Fruit fly (Drosophila melanogaster): ENCODE results near the gene ppk17.

Gene ppk17

DNA sequence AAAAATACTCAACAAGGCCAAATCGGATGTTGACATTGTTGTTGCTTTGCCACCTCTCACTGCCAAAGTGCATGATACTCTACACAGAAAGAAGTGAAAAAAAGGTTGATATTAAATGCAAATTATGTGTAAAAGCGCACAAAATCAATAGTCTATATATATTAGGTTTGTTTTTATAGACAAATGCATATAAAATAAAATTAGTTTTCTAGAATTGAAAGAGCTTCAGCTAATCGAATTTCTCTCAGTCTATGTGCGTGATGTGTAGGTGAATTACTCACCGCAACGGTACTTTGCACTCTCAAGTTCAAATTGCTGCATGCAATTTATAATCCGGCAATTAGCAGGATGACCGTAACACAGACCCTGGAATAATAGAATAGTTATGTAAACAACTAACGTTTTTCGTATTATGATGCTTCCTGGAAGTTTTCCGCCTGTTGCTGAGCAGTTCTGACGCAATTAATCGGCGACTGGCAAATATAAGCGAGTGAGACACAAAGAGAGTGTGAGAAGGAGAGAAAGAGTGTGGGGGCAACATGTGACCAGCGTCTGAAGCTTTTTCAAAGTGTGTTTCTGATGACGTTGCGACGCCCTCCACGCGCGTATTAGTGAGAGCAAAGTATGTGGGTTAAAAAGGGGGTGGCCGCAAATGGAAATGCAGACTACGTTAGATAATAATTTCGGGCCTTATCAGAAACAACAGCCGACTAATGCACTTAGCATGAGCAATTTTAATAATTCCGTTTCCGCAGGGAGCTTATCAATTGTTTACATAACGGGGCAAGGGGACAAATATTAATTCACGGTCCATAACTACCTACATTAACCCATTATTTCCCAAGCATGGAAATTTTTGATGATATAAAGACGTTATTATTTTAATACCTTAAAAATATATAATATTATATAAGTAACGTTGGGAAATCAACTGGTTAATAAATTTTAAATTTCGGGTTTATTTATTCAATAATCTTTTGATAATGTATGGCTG is 39.4 kb downstream of the ppk17 start (continued):
- TF ChIP-seq dl (GFP tag; optimal IDR thresholded peaks at IDR 0.05; ENCODE audit: insufficient read depth in 1 of 2, partially characterized antibody in 2 of 2) (no peak), br (GFP tag; optimal IDR thresholded peaks at IDR 0.05) (peak; percentile 92), OdsH (GFP tag; optimal IDR thresholded peaks at IDR 0.05) (peak; percentile 98), Vsx2 (GFP tag; optimal IDR thresholded peaks at IDR 0.05; ENCODE audit: partially characterized antibody) (no peak), Mio (GFP tag; optimal IDR thresholded peaks at IDR 0.05) (peak; percentile 38), lola (GFP tag; optimal IDR thresholded peaks at IDR 0.05) (no peak), woc (GFP tag; optimal IDR thresholded peaks at IDR 0.05) (peak; percentile 86), Myc (optimal IDR thresholded peaks at IDR 0.05) (no peak), sage (GFP tag; optimal IDR thresholded peaks at IDR 0.05) (peak; percentile 94), h (GFP tag; optimal IDR thresholded peaks at IDR 0.05) (peak; percentile 98), N (GFP tag; optimal IDR thresholded peaks at IDR 0.05) (no peak), jim (GFP tag; optimal IDR thresholded peaks at IDR 0.05) (no peak)

DNA sequence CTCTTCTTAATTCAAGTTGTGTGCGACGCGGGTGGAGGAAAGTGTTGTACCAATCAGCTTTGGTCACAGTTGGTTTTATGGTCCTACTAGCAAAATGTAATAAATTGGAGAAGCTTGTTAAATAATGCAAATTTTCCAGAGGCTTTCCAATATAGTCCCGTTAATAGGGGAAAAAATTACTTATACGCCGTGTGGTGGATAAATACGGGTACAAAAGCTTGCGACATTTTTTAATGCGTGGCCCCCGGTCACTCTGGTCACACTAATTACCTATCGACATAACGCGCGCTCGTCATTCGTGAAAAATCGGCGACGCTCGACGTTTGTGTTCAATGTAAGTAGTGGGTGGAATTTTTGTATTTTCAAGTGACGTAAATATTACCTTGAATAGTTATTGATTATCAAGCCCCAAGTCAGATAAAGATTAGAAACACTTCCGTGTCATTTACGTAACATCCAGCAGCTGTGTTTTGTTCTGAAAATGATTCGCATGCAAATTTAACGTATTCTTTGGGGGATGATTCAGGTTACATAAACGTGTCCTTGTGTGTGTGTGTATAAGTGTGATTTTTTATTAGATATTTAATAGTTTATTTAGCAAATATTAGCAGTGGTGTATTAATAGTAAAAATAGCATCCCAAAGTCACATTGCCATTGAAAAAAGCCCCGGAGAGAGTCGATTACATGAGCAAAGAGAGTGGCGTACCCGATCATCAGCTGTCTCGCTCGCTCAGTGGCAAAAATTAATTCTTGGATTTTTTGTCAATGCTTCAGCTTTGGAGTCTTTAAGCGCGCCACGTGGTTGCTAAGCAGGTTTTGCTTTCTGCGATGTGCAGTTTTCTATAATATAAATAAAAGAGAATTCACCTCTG is 40.5 kb downstream of the ppk17 start, which contains the start of gene Cyt-c-p:
Gene Cyt-c-p, plus strand, starts transcription at position 290 of the 873 bp plus-strand sequence.
- TF ChIP-seq usp (GFP tag; optimal IDR thresholded peaks at IDR 0.05) = no peak
- peak; percentile 19 for TF ChIP-seq OdsH (GFP tag; optimal IDR thresholded peaks at IDR 0.05)
- TF ChIP-seq CG9705 (GFP tag; optimal IDR thresholded peaks at IDR 0.05) = no peak
- TF ChIP-seq Mio (GFP tag; optimal IDR thresholded peaks at IDR 0.05) = no peak
- TF ChIP-seq Sp1 (GFP tag; optimal IDR thresholded peaks at IDR 0.05) = no peak
- TF ChIP-seq foxo (GFP tag; optimal IDR thresholded peaks at IDR 0.05) = peak in 1 of 2 experiments; percentile 28
- no peak for TF ChIP-seq dl (GFP tag; optimal IDR thresholded peaks at IDR 0.05; ENCODE audit: insufficient read depth in 1 of 2, partially characterized antibody in 2 of 2)
- peak; percentile 19 for TF ChIP-seq Myc (optimal IDR thresholded peaks at IDR 0.05)
- peak; percentile 0 for TF ChIP-seq Dif (GFP tag; optimal IDR thresholded peaks at IDR 0.05; ENCODE audit: partially characterized antibody)
- TF ChIP-seq brk (GFP tag; optimal IDR thresholded peaks at IDR 0.05) = no peak
- no peak for TF ChIP-seq sage (GFP tag; optimal IDR thresholded peaks at IDR 0.05)
- no peak for TF ChIP-seq Abd-B (GFP tag; optimal IDR thresholded peaks at IDR 0.05)
- TF ChIP-seq ey (GFP tag; optimal IDR thresholded peaks at IDR 0.05) = no peak
- no peak for TF ChIP-seq sv (GFP tag; optimal IDR thresholded peaks at IDR 0.05)
- TF ChIP-seq Rel (GFP tag; optimal IDR thresholded peaks at IDR 0.05) = no peak
- peak; percentile 83 for TF ChIP-seq Rel (tag; optimal IDR thresholded peaks at IDR 0.05)
- no peak for TF ChIP-seq h (GFP tag; optimal IDR thresholded peaks at IDR 0.05)
- TF ChIP-seq HLH106 (tag; optimal IDR thresholded peaks at IDR 0.05) = peak; percentile 13
- TF ChIP-seq fru (GFP tag; optimal IDR thresholded peaks at IDR 0.05) = no peak
- no peak for TF ChIP-seq dmrt93B (GFP tag; optimal IDR thresholded peaks at IDR 0.05)
- TF ChIP-seq Hr83 (GFP tag; optimal IDR thresholded peaks at IDR 0.05; ENCODE audit: poor library complexity, severe bottlenecking) = peak; percentile 28
- TF ChIP-seq CG32264 (GFP tag; optimal IDR thresholded peaks at IDR 0.05) = no peak
- no peak for TF ChIP-seq N (GFP tag; optimal IDR thresholded peaks at IDR 0.05)
- TF ChIP-seq tai (GFP tag; optimal IDR thresholded peaks at IDR 0.05) = no peak
- no peak for TF ChIP-seq jim (GFP tag; optimal IDR thresholded peaks at IDR 0.05)
- peak; percentile 19 for TF ChIP-seq rgr (GFP tag; optimal IDR thresholded peaks at IDR 0.05)

DNA sequence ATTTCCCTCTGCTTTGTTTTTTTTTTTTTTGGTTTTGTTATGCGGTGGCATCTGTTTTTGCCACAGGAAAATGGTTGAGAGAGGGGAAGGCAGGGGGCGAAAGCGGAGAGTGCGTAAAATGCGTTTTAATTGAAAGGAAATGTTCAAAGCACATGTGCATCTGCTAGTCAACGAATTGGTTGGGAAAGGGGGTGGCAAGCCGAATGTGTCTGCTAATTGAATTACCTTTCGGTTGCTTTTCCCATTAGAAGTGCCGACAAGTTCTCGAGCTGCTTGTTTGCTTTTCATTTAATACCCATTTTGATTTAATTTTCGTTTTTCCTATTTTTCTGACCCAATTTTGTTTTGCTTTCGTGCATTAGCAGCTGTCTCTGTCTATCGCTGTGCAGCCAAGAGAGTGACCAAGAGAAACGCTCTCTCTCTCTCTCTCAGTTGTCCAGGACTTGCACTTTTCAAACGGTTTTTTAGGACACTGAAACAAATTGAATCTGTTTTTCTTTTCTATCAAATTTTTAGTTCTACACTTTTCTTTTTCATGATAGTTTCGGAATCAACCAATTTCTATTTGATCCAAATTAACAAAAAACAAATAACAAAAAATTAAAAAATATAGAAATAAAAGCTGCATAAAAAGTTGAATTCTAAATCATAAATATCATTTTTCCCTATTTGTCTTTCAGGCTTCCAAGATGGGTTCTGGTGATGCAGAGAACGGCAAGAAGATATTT is 41.7 kb downstream of the ppk17 start:
- TF ChIP-seq CG32264 (GFP tag; optimal IDR thresholded peaks at IDR 0.05) (no peak), Sp1 (GFP tag; optimal IDR thresholded peaks at IDR 0.05) (no peak), lola (GFP tag; optimal IDR thresholded peaks at IDR 0.05) (no peak), usp (GFP tag; optimal IDR thresholded peaks at IDR 0.05) (no peak), N (GFP tag; optimal IDR thresholded peaks at IDR 0.05) (no peak), Rel (GFP tag; optimal IDR thresholded peaks at IDR 0.05) (no peak), Rel (tag; optimal IDR thresholded peaks at IDR 0.05) (no peak), CrebA (GFP tag; optimal IDR thresholded peaks at IDR 0.05; ENCODE audit: borderline replicate concordance) (no peak), woc (GFP tag; optimal IDR thresholded peaks at IDR 0.05) (no peak)

Data from whole organism, wandering third instar larva.